Comparison of ENCODE assay signal across 2 worm cellular contexts in genomic region chrII:1662881-1663280, ce11.
TF ChIP-seq lines count a peak whose summit lies in the region.

TSS of gene ZC204.14 (minus strand) at chrII:1662949.

TF ChIP-seq in whole organism, L4 larva, 104 proteins besides CTCF, POLR2A, EP300 and RAD21:
- TF ChIP-seq mes-2 (tag; optimal IDR thresholded peaks at IDR 0.05; lab: Kevin White, UChicago; ENCODE audit: poor library complexity, severe bottlenecking) (peak; percentile 51), lsy-2 (tag; optimal IDR thresholded peaks at IDR 0.05; lab: Kevin White, UChicago) (peak in 1 of 2 experiments; percentile 46), gei-8 (GFP tag; optimal IDR thresholded peaks at IDR 0.05; lab: Kevin White, UChicago) (no peak)

TF ChIP-seq in whole organism, young adult, 124 proteins besides CTCF, POLR2A, EP300 and RAD21:
- TF ChIP-seq hmg-1.2 (GFP tag; IDR thresholded peaks at IDR 0.05; lab: Robert Waterston, UW), result peak; percentile 77
- no peak for TF ChIP-seq F52B5.7 (tag; optimal IDR thresholded peaks at IDR 0.05; lab: Kevin White, UChicago)
